Worm (Caenorhabditis elegans): ENCODE data around the gene srz-14.

The srz-14 gene

ce11 chrV:16182918-16183317 is 539 bp upstream of the srz-14 start, which contains the start of gene srh-277:
Gene srh-277, plus strand, starts transcription at chrV:16183218.
- TF ChIP-seq ceh-79 (tag; optimal IDR thresholded peaks at IDR 0.05) (no peak), F39B2.1 (GFP tag; IDR thresholded peaks at IDR 0.05) (no peak)

- TF ChIP-seq nhr-120 (GFP tag; IDR thresholded peaks at IDR 0.05) (no peak), Y79H2A.3 (GFP tag; conservative IDR thresholded peaks at IDR 0.05) (no peak), ekl-4 (GFP tag; IDR thresholded peaks at IDR 0.05) (no peak), madf-3 (GFP tag; IDR thresholded peaks at IDR 0.05) (no peak), F49E8.2 (tag; optimal IDR thresholded peaks at IDR 0.05; ENCODE audit: insufficient read depth) (no peak), Y67H2A.10 (GFP tag; conservative IDR thresholded peaks at IDR 0.05) (no peak), lag-1 (GFP tag; IDR thresholded peaks at IDR 0.05) (no peak), Y95B8A.8 (GFP tag; IDR thresholded peaks at IDR 0.05) (no peak)
Observed at ce11 chrV:16190485-16190884, 7.0 kb downstream of the srz-14 start, which contains the start of gene srh-281. Gene srh-281, plus strand, starts transcription at chrV:16190785.

ce11 chrV:16192114-16192513 is 8.7 kb downstream of the srz-14 start, which contains the start of gene srh-279:
Gene srh-279, plus strand, starts transcription at chrV:16192414.
- TF ChIP-seq nfya-1 (tag; optimal IDR thresholded peaks at IDR 0.05; ENCODE audit: borderline replicate concordance, insufficient read depth) (no peak), K12H6.12 (tag; optimal IDR thresholded peaks at IDR 0.05) (no peak), lir-1 (GFP tag; conservative IDR thresholded peaks at IDR 0.05) (no peak), lin-35 (GFP tag; optimal IDR thresholded peaks at IDR 0.05) (no peak), madf-10 (tag; optimal IDR thresholded peaks at IDR 0.05) (no peak), rec-8 (tag; optimal IDR thresholded peaks at IDR 0.05) (no peak), lag-1 (GFP tag; IDR thresholded peaks at IDR 0.05) (no peak), bed-2 (GFP tag; IDR thresholded peaks at IDR 0.05) (no peak), attf-6 (GFP tag; IDR thresholded peaks at IDR 0.05) (no peak), hlh-26 (GFP tag; conservative IDR thresholded peaks at IDR 0.05) (no peak), Y79H2A.3 (GFP tag; conservative IDR thresholded peaks at IDR 0.05) (no peak), aptf-2 (GFP tag; conservative IDR thresholded peaks at IDR 0.05) (no peak), somi-1 (GFP tag; optimal IDR thresholded peaks at IDR 0.05) (no peak), mcd-1 (GFP tag; IDR thresholded peaks at IDR 0.05) (no peak), ceh-79 (tag; optimal IDR thresholded peaks at IDR 0.05) (no peak), nfyb-1 (GFP tag; IDR thresholded peaks at IDR 0.05) (no peak), pha-4 (tag; optimal IDR thresholded peaks at IDR 0.05) (no peak)

DNA sequence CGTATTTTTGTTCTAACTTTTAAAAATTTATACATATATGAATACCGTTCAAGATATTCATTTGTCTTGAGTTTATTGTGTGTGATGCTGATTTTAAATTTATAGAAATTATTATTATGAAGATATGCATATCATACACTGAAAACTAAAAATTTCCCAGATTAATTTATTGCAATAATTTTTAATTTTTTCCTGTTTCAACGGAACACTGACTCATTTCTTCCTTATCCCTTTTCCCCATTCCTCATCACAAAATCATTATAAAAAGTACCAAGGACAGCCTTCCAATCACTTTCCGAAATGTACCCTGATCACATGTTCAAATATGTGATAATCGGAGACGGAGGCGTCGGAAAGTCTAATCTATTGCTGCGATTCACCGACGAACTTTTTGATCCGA is 11.2 kb downstream of the srz-14 start, which contains the start of gene rabr-4:
TSS of gene rabr-4 (plus strand) at position 301 of the 400 bp plus-strand sequence.
- no peak for TF ChIP-seq snpc-1.1 (tag; optimal IDR thresholded peaks at IDR 0.05; ENCODE audit: insufficient read depth)

DNA sequence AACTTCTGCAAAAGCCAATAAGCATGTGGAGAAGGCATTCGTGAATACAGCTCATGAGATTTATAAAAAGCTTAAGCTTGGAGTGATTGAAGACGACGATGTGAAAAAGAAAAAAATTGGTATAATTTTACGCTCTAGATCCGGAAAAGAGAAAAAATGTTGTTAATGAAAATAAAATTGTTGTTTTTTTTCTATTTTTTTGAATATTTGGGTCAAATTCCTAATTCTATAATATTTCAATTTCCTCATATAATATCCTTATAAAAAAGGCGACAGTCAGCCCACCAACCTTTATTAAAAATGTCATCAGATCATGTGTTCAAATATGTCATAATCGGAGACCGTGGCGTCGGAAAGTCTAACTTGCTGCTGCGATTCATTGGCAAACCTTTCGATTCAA is 11.9 kb downstream of the srz-14 start, which contains the start of gene rabr-3:
TSS of gene rabr-3 (plus strand) at position 301 of the 400 bp plus-strand sequence.
- TF ChIP-seq lin-40 (tag; optimal IDR thresholded peaks at IDR 0.05), result no peak
- no peak for TF ChIP-seq him-1 (tag; optimal IDR thresholded peaks at IDR 0.05)
- TF ChIP-seq B0336.3 (GFP tag; IDR thresholded peaks at IDR 0.05), result no peak
- TF ChIP-seq attf-3 (GFP tag; conservative IDR thresholded peaks at IDR 0.05), result no peak
- TF ChIP-seq lag-1 (GFP tag; IDR thresholded peaks at IDR 0.05), result no peak
- TF ChIP-seq akir-1 (GFP tag; optimal IDR thresholded peaks at IDR 0.05), result no peak
- TF ChIP-seq nhr-179 (tag; optimal IDR thresholded peaks at IDR 0.05), result no peak
- no peak for TF ChIP-seq hrde-1 (tag; optimal IDR thresholded peaks at IDR 0.05; ENCODE audit: borderline replicate concordance)
- no peak for TF ChIP-seq ccch-3 (GFP tag; optimal IDR thresholded peaks at IDR 0.05)
- no peak for TF ChIP-seq ceh-91 (GFP tag; IDR thresholded peaks at IDR 0.05)
